Worm (Caenorhabditis elegans) whole organism, L1 larva: ENCODE measurements around the gene srab-1.

ENCODE experiments used
- C04F5.9 ChIP-seq: sonication (generic microtip); optimal IDR thresholded peaks from 2 replicates; lab custom pipeline; 2016; ENCODE audit warnings: missing genetic modification characterization, missing compliant biosample characterization
- C16A3.4 ChIP-seq: fragments of 150-350 bp; optimal IDR thresholded peaks from 2 replicates; lab custom pipeline; 2014; ENCODE audit warnings: missing biosample characterization, missing genetic modification characterization
- F16B12.6 ChIP-seq: fragments of 150-350 bp; optimal IDR thresholded peaks from 2 replicates; lab custom pipeline; 2014; ENCODE audit warnings: missing biosample characterization, missing genetic modification characterization
- Y116A8C.19 ChIP-seq: sonication (generic microtip); optimal IDR thresholded peaks from 2 replicates; lab custom pipeline; 2016; ENCODE audit warnings: missing compliant biosample characterization, missing genetic modification characterization, borderline replicate concordance
- alr-1 ChIP-seq: fragments of 200-800 bp; sonication (Bioruptor generic); optimal IDR thresholded peaks from 2 replicates; lab custom pipeline; 2018; ENCODE audit warnings: borderline replicate concordance, mild to moderate bottlenecking, missing genetic modification characterization, missing compliant biosample characterization
- blmp-1 ChIP-seq: fragments of 150-350 bp; optimal IDR thresholded peaks from 2 replicates; lab custom pipeline; 2014; ENCODE audit warnings: missing biosample characterization, missing genetic modification characterization
- ceh-63 ChIP-seq: fragments of 200-800 bp; sonication (Bioruptor generic); optimal IDR thresholded peaks from 2 replicates; lab custom pipeline; 2018; ENCODE audit warnings: mild to moderate bottlenecking, missing genetic modification characterization, missing compliant biosample characterization
- ceh-8 ChIP-seq: fragments of 200-800 bp; sonication (Bioruptor generic); optimal IDR thresholded peaks from 2 replicates; lab custom pipeline; 2018; ENCODE audit warnings: mild to moderate bottlenecking, missing genetic modification characterization, moderate library complexity, missing compliant biosample characterization
- dpl-1 ChIP-seq, 3 experiments: fragments of 150-350 bp in 2 of 3; sonication (generic microtip) in 1 of 3; optimal IDR thresholded peaks; 2 replicates each; lab custom pipeline; 2014 to 2017; ENCODE audit warnings: missing biosample characterization in 3 of 3, missing genetic modification characterization in 3 of 3, missing genetic modification reagents in 3 of 3
- efl-1 ChIP-seq, 4 experiments: fragments of 150-350 bp; optimal IDR thresholded peaks in 3 of 4; peaks in 1 of 4; 1 replicate in 1 of 4; 2 replicates in 3 of 4; lab custom pipeline; 2014; ENCODE audit warnings: missing biosample characterization in 2 of 4, missing genetic modification characterization in 2 of 4, missing genetic modification reagents in 2 of 4
- efl-3 ChIP-seq: fragments of 200-800 bp; sonication (Bioruptor generic); optimal IDR thresholded peaks from 2 replicates; lab custom pipeline; 2018; ENCODE audit warnings: mild to moderate bottlenecking, missing genetic modification characterization, missing compliant biosample characterization
- egl-13 ChIP-seq: sonication (generic microtip); optimal IDR thresholded peaks from 2 replicates; lab custom pipeline; 2016; ENCODE audit warnings: missing genotype, missing genetic modification reagents, missing genetic modification characterization, missing compliant biosample characterization
- elt-2 ChIP-seq: sonication (generic microtip); optimal IDR thresholded peaks from 2 replicates; lab custom pipeline; 2016; ENCODE audit warnings: missing genetic modification characterization, mild to moderate bottlenecking, inconsistent platforms, missing compliant biosample characterization, missing genetic modification reagents
- fkh-8 ChIP-seq: sonication (generic microtip); optimal IDR thresholded peaks from 2 replicates; lab custom pipeline; 2016; ENCODE audit warnings: mild to moderate bottlenecking, missing genetic modification characterization, missing compliant biosample characterization
- fos-1 ChIP-seq: fragments of 150-350 bp; optimal IDR thresholded peaks from 2 replicates; lab custom pipeline; 2014; ENCODE audit warnings: missing biosample characterization, missing genetic modification characterization
- hlh-17 ChIP-seq: fragments of 200-800 bp; sonication (Bioruptor generic); optimal IDR thresholded peaks from 2 replicates; lab custom pipeline; 2018; ENCODE audit warnings: missing genetic modification characterization, mild to moderate bottlenecking, missing compliant biosample characterization, moderate library complexity, borderline replicate concordance
- hpl-2 ChIP-seq: fragments of 150-350 bp; optimal IDR thresholded peaks from 2 replicates; lab custom pipeline; 2014; ENCODE audit warnings: missing biosample characterization, missing genetic modification reagents, missing genetic modification characterization
- irx-1 ChIP-seq: sonication (generic microtip); optimal IDR thresholded peaks from 2 replicates; lab custom pipeline; 2016; ENCODE audit warnings: missing genetic modification characterization, missing compliant biosample characterization
- lin-13 ChIP-seq: fragments of 150-350 bp; optimal IDR thresholded peaks from 2 replicates; lab custom pipeline; 2014; ENCODE audit warnings: missing biosample characterization, missing genetic modification reagents, missing genetic modification characterization
- lin-15B ChIP-seq: fragments of 150-350 bp; sonication (generic microtip); optimal IDR thresholded peaks from 3 replicates; lab custom pipeline; 2014; ENCODE audit warnings: missing biosample characterization, missing genetic modification characterization
- lin-39 ChIP-seq: fragments of 150-350 bp; optimal IDR thresholded peaks from 2 replicates; lab custom pipeline; 2014; ENCODE audit warnings: missing biosample characterization, missing genetic modification reagents, missing genetic modification characterization
- mab-9 ChIP-seq: fragments of 200-800 bp; sonication (Bioruptor generic); IDR thresholded peaks from 2 replicates; pipeline ENCODE4 v1.3.6; 2022; ENCODE audit warnings: missing genetic modification reagents, missing genetic modification characterization, missing compliant biosample characterization
- mef-2 ChIP-seq: fragments of 150-350 bp; optimal IDR thresholded peaks from 2 replicates; lab custom pipeline; 2014; ENCODE audit warnings: missing biosample characterization, missing genetic modification characterization
- nhr-20 ChIP-seq: sonication (generic microtip); optimal IDR thresholded peaks from 2 replicates; lab custom pipeline; 2016; ENCODE audit warnings: mild to moderate bottlenecking, missing genetic modification characterization, missing compliant biosample characterization
- nhr-28 ChIP-seq: fragments of 150-350 bp; optimal IDR thresholded peaks from 2 replicates; lab custom pipeline; 2014; ENCODE audit warnings: missing biosample characterization, missing genetic modification characterization
- nhr-71 ChIP-seq: sonication (generic microtip); optimal IDR thresholded peaks from 2 replicates; lab custom pipeline; 2016; ENCODE audit warnings: mild to moderate bottlenecking, missing genetic modification characterization, moderate library complexity, missing compliant biosample characterization
- nhr-84 ChIP-seq: sonication (generic microtip); optimal IDR thresholded peaks from 2 replicates; lab custom pipeline; 2017; ENCODE audit warnings: missing biosample characterization, missing genetic modification characterization
- nhr-85 ChIP-seq: sonication (generic microtip); peaks from one replicate; lab custom pipeline; 2016; ENCODE audit warnings: missing genetic modification characterization, inconsistent platforms, missing compliant biosample characterization
- nhr-90 ChIP-seq: sonication (generic microtip); optimal IDR thresholded peaks from 2 replicates; lab custom pipeline; 2016; ENCODE audit warnings: mild to moderate bottlenecking, missing genetic modification characterization, missing compliant biosample characterization; ENCODE audit not compliant: poor library complexity
- pag-3 ChIP-seq: sonication (generic microtip); optimal IDR thresholded peaks from 2 replicates; lab custom pipeline; 2017; ENCODE audit warnings: missing genetic modification characterization, mild to moderate bottlenecking, missing compliant biosample characterization, antibody characterized with exemption, borderline replicate concordance; ENCODE audit not compliant: insufficient read depth
- pax-3 ChIP-seq: fragments of 200-800 bp; sonication (Bioruptor generic); optimal IDR thresholded peaks from 2 replicates; lab custom pipeline; 2018; ENCODE audit warnings: mild to moderate bottlenecking, missing genetic modification characterization, moderate library complexity, missing compliant biosample characterization
- pqm-1 ChIP-seq: sonication (generic microtip); optimal IDR thresholded peaks from 3 replicates; lab custom pipeline; 2017; ENCODE audit warnings: missing biosample characterization, missing genetic modification characterization
- rnt-1 ChIP-seq: sonication (generic microtip); optimal IDR thresholded peaks from 2 replicates; lab custom pipeline; 2016; ENCODE audit warnings: mild to moderate bottlenecking, missing genetic modification characterization, moderate library complexity, missing compliant biosample characterization
- snpc-4 ChIP-seq: fragments of 150-350 bp; optimal IDR thresholded peaks from 2 replicates; lab custom pipeline; 2014; ENCODE audit warnings: missing biosample characterization, missing genetic modification characterization
- sup-37 ChIP-seq: fragments of 200-800 bp; sonication (Bioruptor generic); optimal IDR thresholded peaks from 2 replicates; lab custom pipeline; 2018; ENCODE audit warnings: mild to moderate bottlenecking, missing genetic modification characterization, missing compliant biosample characterization
- swsn-7 ChIP-seq: sonication (generic microtip); optimal IDR thresholded peaks from 2 replicates; lab custom pipeline; 2016; ENCODE audit warnings: missing genetic modification characterization, missing compliant biosample characterization
- unc-130 ChIP-seq: fragments of 150-350 bp; optimal IDR thresholded peaks from 2 replicates; lab custom pipeline; 2017; ENCODE audit warnings: missing biosample characterization, missing genetic modification characterization, inconsistent platforms
- unc-30 ChIP-seq: sonication (generic microtip); optimal IDR thresholded peaks from 2 replicates; lab custom pipeline; 2017; ENCODE audit warnings: missing biosample characterization, missing genetic modification characterization
- zag-1 ChIP-seq: fragments of 150-350 bp; optimal IDR thresholded peaks from 2 replicates; lab custom pipeline; 2014; ENCODE audit warnings: missing biosample characterization, missing genetic modification characterization
- zip-4 ChIP-seq: fragments of 200-800 bp; sonication (Bioruptor generic); optimal IDR thresholded peaks from 2 replicates; lab custom pipeline; 2018; ENCODE audit warnings: mild to moderate bottlenecking, missing genetic modification characterization, moderate library complexity, missing compliant biosample characterization
- ztf-4 ChIP-seq: fragments of 150-350 bp; optimal IDR thresholded peaks from 2 replicates; lab custom pipeline; 2014; ENCODE audit warnings: missing biosample characterization, missing genetic modification characterization

The srab-1 gene

ce11 chrV:5080853-5081338 is 21.0 kb downstream of the srab-1 start, which contains the start of gene Y58A7A.3 (continued):
- TF ChIP-seq C16A3.4 (tag; lab: Kevin White, UChicago): peak; percentile 37
- TF ChIP-seq pag-3 (tag; lab: Kevin White, UChicago): no peak
- TF ChIP-seq nhr-20 (tag; lab: Kevin White, UChicago): peak; percentile 11
- TF ChIP-seq efl-1 (optimal IDR thresholded peaks at IDR 0.05; lab: Kevin White, UChicago): peak; percentile 36 to 60
- TF ChIP-seq efl-1 (GFP tag; optimal IDR thresholded peaks at IDR 0.05 in 1 of 2; lab: Kevin White, UChicago): peak in 1 of 2 experiments; percentile 39
- TF ChIP-seq hpl-2 (GFP tag; lab: Kevin White, UChicago): peak; percentile 64
- peak; percentile 20 for TF ChIP-seq F16B12.6 (tag; lab: Kevin White, UChicago)
- TF ChIP-seq lin-13 (GFP tag; lab: Kevin White, UChicago): no peak
- peak; percentile 52 for TF ChIP-seq nhr-85 (tag; lab: Kevin White, UChicago)
- no peak for TF ChIP-seq alr-1 (tag; lab: Kevin White, UChicago)
- TF ChIP-seq unc-30 (tag; lab: Kevin White, UChicago): no peak
- TF ChIP-seq nhr-90 (tag; lab: Kevin White, UChicago): peak; percentile 51
- peak; percentile 31 for TF ChIP-seq irx-1 (tag; lab: Kevin White, UChicago)
- TF ChIP-seq lin-15B (tag; lab: Kevin White, UChicago): no peak
- peak; percentile 96 for TF ChIP-seq zip-4 (GFP tag; lab: Kevin White, UChicago)
- no peak for TF ChIP-seq snpc-4 (tag; lab: Kevin White, UChicago)
- no peak for TF ChIP-seq nhr-84
- TF ChIP-seq egl-13 (tag; lab: Kevin White, UChicago): no peak
- no peak for TF ChIP-seq sup-37 (GFP tag; lab: Kevin White, UChicago)
- peak; percentile 63 for TF ChIP-seq nhr-71
- TF ChIP-seq C04F5.9 (tag; lab: Kevin White, UChicago): no peak
- no peak for TF ChIP-seq Y116A8C.19 (tag; lab: Kevin White, UChicago)
- TF ChIP-seq hlh-17 (GFP tag; lab: Kevin White, UChicago): no peak
- peak in 2 of 3 experiments; percentile 21 to 24 for TF ChIP-seq dpl-1 (GFP tag; optimal IDR thresholded peaks at IDR 0.05; lab: Kevin White, UChicago)
- peak; percentile 28 for TF ChIP-seq fos-1 (tag; lab: Kevin White, UChicago)
- peak; percentile 15 for TF ChIP-seq rnt-1 (tag; lab: Kevin White, UChicago)
- TF ChIP-seq ceh-8 (GFP tag; lab: Kevin White, UChicago): no peak

ce11 chrV:5072082-5072481 is 29.8 kb downstream of the srab-1 start, which contains the start of gene Y58A7A.2:
Gene Y58A7A.2, minus strand, starts transcription at chrV:5072182.
- peak; percentile 4 for TF ChIP-seq nhr-85 (tag; lab: Kevin White, UChicago)
- TF ChIP-seq unc-130 (tag; lab: Kevin White, UChicago): no peak
- peak; percentile 79 for TF ChIP-seq blmp-1

ce11 chrV:5069440-5069839 is 32.5 kb downstream of the srab-1 start, which contains the start of gene Y58A7A.1:
Gene Y58A7A.1, minus strand, starts transcription at chrV:5069540.
- TF ChIP-seq fkh-8 (tag; lab: Kevin White, UChicago) (no peak), elt-2 (tag; lab: Kevin White, UChicago) (no peak), lin-39 (tag; lab: Kevin White, UChicago) (no peak), mab-9 (GFP tag; lab: Robert Waterston, UW) (no peak)

- TF ChIP-seq nhr-28 (tag; lab: Kevin White, UChicago): no peak
- no peak for TF ChIP-seq pax-3 (tag; lab: Kevin White, UChicago)
- TF ChIP-seq swsn-7 (tag; lab: Kevin White, UChicago): no peak
- no peak for TF ChIP-seq efl-3 (GFP tag; lab: Kevin White, UChicago)
- TF ChIP-seq ztf-4 (tag; lab: Kevin White, UChicago): no peak
- no peak for TF ChIP-seq ceh-8 (GFP tag; lab: Kevin White, UChicago)
- no peak for TF ChIP-seq ceh-63 (GFP tag; lab: Kevin White, UChicago)
- peak; percentile 85 for TF ChIP-seq elt-2 (tag; lab: Kevin White, UChicago)
- peak; percentile 51 for TF ChIP-seq pqm-1
- no peak for TF ChIP-seq zag-1
- TF ChIP-seq unc-130 (tag; lab: Kevin White, UChicago): no peak
- TF ChIP-seq mef-2 (tag; lab: Kevin White, UChicago): no peak
- TF ChIP-seq C04F5.9 (tag; lab: Kevin White, UChicago): no peak
- TF ChIP-seq dpl-1 (GFP tag; optimal IDR thresholded peaks at IDR 0.05; lab: Kevin White, UChicago): no peak
Measured at ce11 chrV:5067390-5067789, 34.5 kb downstream of the srab-1 start.
